Fruit fly (Drosophila melanogaster): ENCODE data around the gene Hrd3.

- TF ChIP-seq CG14655 (GFP tag; optimal IDR thresholded peaks at IDR 0.05) (no peak), CG8159 (tag; optimal IDR thresholded peaks at IDR 0.05) (no peak), gl (tag; optimal IDR thresholded peaks at IDR 0.05) (no peak), CG17806 (tag; optimal IDR thresholded peaks at IDR 0.05) (no peak), Pif1A (GFP tag; optimal IDR thresholded peaks at IDR 0.05) (no peak), CG32121 (GFP tag; IDR thresholded peaks at IDR 0.05) (no peak), CG15710 (tag; optimal IDR thresholded peaks at IDR 0.05) (no peak), fd96Ca (GFP tag; IDR thresholded peaks at IDR 0.05) (no peak), Snoo (tag; optimal IDR thresholded peaks at IDR 0.05) (no peak), EcR (GFP tag; optimal IDR thresholded peaks at IDR 0.05) (no peak)
Observed at dm6 chr3R:23721525-23721924, 36.8 kb downstream of the Hrd3 start, which contains the start of gene CG10232.

Data from whole organism, pupa.